Fruit fly (Drosophila melanogaster) whole organism, embryonic: ENCODE measurements around the gene Unr.
A peak's percentile ranks its signal among the peaks of the same experiment; 100 is the strongest.

Source experiments
- Abd-B ChIP-seq: fragments of 200-800 bp; sonication (Bioruptor generic); optimal IDR thresholded peaks from 2 replicates; lab custom pipeline; 2018; ENCODE audit warnings: missing biosample characterization, mild to moderate bottlenecking, missing genetic modification characterization, moderate library complexity
- Ada2b ChIP-seq: fragments of 200-800 bp; sonication (Bioruptor generic); IDR thresholded peaks from 2 replicates; pipeline ENCODE4 v1.3.6; 2022; ENCODE audit warnings: missing biosample characterization, missing genetic modification characterization
- Aef1 ChIP-seq: fragments of 200-800 bp; sonication (Bioruptor generic); IDR thresholded peaks from 3 replicates; pipeline ENCODE4 v1.3.6; 2022; ENCODE audit warnings: missing biosample characterization, missing genetic modification characterization
- Atf6 ChIP-seq: fragments of 200-800 bp; sonication (Bioruptor generic); IDR thresholded peaks from 2 replicates; pipeline ENCODE4 v1.3.6; 2022; ENCODE audit warnings: missing biosample characterization, missing genetic modification characterization
- B-H2 ChIP-seq: fragments of 200-800 bp; sonication (Bioruptor generic); optimal IDR thresholded peaks from 2 replicates; lab custom pipeline; 2018; ENCODE audit warnings: missing biosample characterization, mild to moderate bottlenecking, missing genetic modification characterization
- CG15011 ChIP-seq: fragments of 200-800 bp; sonication (Bioruptor generic); optimal IDR thresholded peaks from 3 replicates; lab custom pipeline; 2018; ENCODE audit warnings: missing biosample characterization, mild to moderate bottlenecking, missing genetic modification characterization
- CG16813 ChIP-seq: fragments of 200-800 bp; sonication (Bioruptor generic); IDR thresholded peaks from 3 replicates; pipeline ENCODE4 v1.3.6; 2022; ENCODE audit warnings: missing biosample characterization, missing genetic modification characterization; ENCODE audit not compliant: partially characterized antibody
- CG16815 ChIP-seq: fragments of 200-800 bp; sonication (Bioruptor generic); optimal IDR thresholded peaks from 3 replicates; lab custom pipeline; 2017; ENCODE audit warnings: missing biosample characterization, mild to moderate bottlenecking, missing genetic modification characterization
- CG18619 ChIP-seq: fragments of 200-800 bp; sonication (Bioruptor generic); optimal IDR thresholded peaks from 3 replicates; lab custom pipeline; 2017; ENCODE audit warnings: missing biosample characterization, mild to moderate bottlenecking, missing genetic modification characterization
- CG2202 ChIP-seq: fragments of 200-800 bp; sonication (Bioruptor generic); optimal IDR thresholded peaks from 2 replicates; lab custom pipeline; 2018; ENCODE audit warnings: missing biosample characterization, mild to moderate bottlenecking, missing genetic modification characterization
- CG2678 ChIP-seq: fragments of 200-800 bp; sonication (Bioruptor generic); optimal IDR thresholded peaks from 3 replicates; lab custom pipeline; 2019; ENCODE audit warnings: missing biosample characterization, mild to moderate bottlenecking, missing genetic modification characterization, moderate library complexity
- CG2889 ChIP-seq: fragments of 200-800 bp; sonication (Bioruptor generic); IDR thresholded peaks from 3 replicates; pipeline ENCODE4 v1.3.6; 2022; ENCODE audit warnings: missing biosample characterization, missing genetic modification characterization
- CG30403 ChIP-seq: fragments of 200-800 bp; sonication (Bioruptor generic); optimal IDR thresholded peaks from 3 replicates; lab custom pipeline; 2016; ENCODE audit warnings: missing biosample characterization, missing genetic modification characterization
- CG31224 ChIP-seq: fragments of 200-800 bp; sonication (Bioruptor generic); IDR thresholded peaks from 2 replicates; pipeline ENCODE4 v1.3.6; 2022; ENCODE audit warnings: missing biosample characterization, missing genetic modification characterization
- CG3407 ChIP-seq: fragments of 200-800 bp; sonication (Bioruptor generic); optimal IDR thresholded peaks from 2 replicates; lab custom pipeline; 2018; ENCODE audit warnings: missing biosample characterization, mild to moderate bottlenecking, missing genetic modification characterization
- CG6175 ChIP-seq: fragments of 200-800 bp; sonication (Bioruptor generic); IDR thresholded peaks from 3 replicates; pipeline ENCODE4 v1.3.6; 2022; ENCODE audit warnings: missing biosample characterization, missing genetic modification characterization
- CG6272 ChIP-seq: fragments of 200-800 bp; sonication (Bioruptor generic); IDR thresholded peaks from 2 replicates; pipeline ENCODE4 v1.3.6; 2022; ENCODE audit warnings: missing biosample characterization, missing genetic modification characterization
- CG7556 ChIP-seq: fragments of 200-800 bp; sonication (Bioruptor generic); optimal IDR thresholded peaks from 2 replicates; lab custom pipeline; 2017; ENCODE audit warnings: missing biosample characterization, mild to moderate bottlenecking, missing genetic modification characterization
- CG8281 ChIP-seq: fragments of 200-800 bp; sonication (Bioruptor generic); optimal IDR thresholded peaks from 2 replicates; lab custom pipeline; 2018; ENCODE audit warnings: missing biosample characterization, mild to moderate bottlenecking, missing genetic modification characterization, moderate library complexity
- CG8359 ChIP-seq: fragments of 200-800 bp; sonication (Bioruptor generic); optimal IDR thresholded peaks from 2 replicates; lab custom pipeline; 2017; ENCODE audit warnings: missing biosample characterization, mild to moderate bottlenecking, missing genetic modification characterization, borderline replicate concordance
- CG9932 ChIP-seq: fragments of 200-800 bp; sonication (Bioruptor generic); IDR thresholded peaks from 2 replicates; pipeline ENCODE4 v1.3.6; 2022; ENCODE audit warnings: missing biosample characterization, missing genetic modification characterization
- E2f1 ChIP-seq: fragments of 200-800 bp; sonication (Bioruptor generic); IDR thresholded peaks from 2 replicates; pipeline ENCODE4 v1.3.6; 2022; ENCODE audit warnings: missing biosample characterization, missing genetic modification characterization
- GATAe ChIP-seq: fragments of 200-800 bp; sonication (Bioruptor generic); conservative IDR thresholded peaks from 2 replicates; pipeline ENCODE4 v1.3.6; 2022; ENCODE audit warnings: missing biosample characterization, missing genetic modification characterization
- HmgZ ChIP-seq: fragments of 200-800 bp; sonication (Bioruptor generic); optimal IDR thresholded peaks from 2 replicates; lab custom pipeline; 2018; ENCODE audit warnings: missing biosample characterization, mild to moderate bottlenecking, missing genetic modification characterization
- Hr39 ChIP-seq: fragments of >200 bp; optimal IDR thresholded peaks from 2 replicates; lab custom pipeline; 2017
- Hsf ChIP-seq: fragments of 200-800 bp; sonication (Bioruptor generic); optimal IDR thresholded peaks from 3 replicates; lab custom pipeline; 2016; ENCODE audit warnings: missing biosample characterization, missing genetic modification characterization
- Mad ChIP-seq: fragments of 200-800 bp; sonication (Bioruptor generic); optimal IDR thresholded peaks from 2 replicates; lab custom pipeline; 2016; ENCODE audit warnings: missing biosample characterization, missing genetic modification characterization
- NFAT ChIP-seq: fragments of 200-800 bp; sonication (Bioruptor generic); IDR thresholded peaks from 2 replicates; pipeline ENCODE4 v1.3.6; 2022; ENCODE audit warnings: missing biosample characterization, missing genetic modification characterization
- Sox100B ChIP-seq: fragments of 200-800 bp; sonication (Bioruptor generic); optimal IDR thresholded peaks from 3 replicates; lab custom pipeline; 2018; ENCODE audit warnings: missing biosample characterization, mild to moderate bottlenecking, missing genetic modification characterization
- Sry-β ChIP-seq: fragments of 200-800 bp; sonication (Bioruptor generic); optimal IDR thresholded peaks from 2 replicates; lab custom pipeline; 2018; ENCODE audit warnings: missing biosample characterization, mild to moderate bottlenecking, missing genetic modification characterization, moderate library complexity
- ac ChIP-seq: fragments of 200-800 bp; sonication (Bioruptor generic); optimal IDR thresholded peaks from 3 replicates; lab custom pipeline; 2017; ENCODE audit warnings: missing biosample characterization, mild to moderate bottlenecking, missing genetic modification characterization
- cas ChIP-seq: fragments of 200-800 bp; sonication (Bioruptor generic); IDR thresholded peaks from 2 replicates; pipeline ENCODE4 v1.3.6; 2022; ENCODE audit warnings: missing biosample characterization, missing genetic modification characterization
- cwo ChIP-seq: fragments of 200-800 bp; sonication (Bioruptor generic); optimal IDR thresholded peaks from 3 replicates; lab custom pipeline; 2017; ENCODE audit warnings: missing biosample characterization, missing genetic modification characterization, mild to moderate bottlenecking, moderate library complexity, missing genetic modification reagents
- eyg ChIP-seq: fragments of 200-800 bp; sonication (Bioruptor generic); optimal IDR thresholded peaks from 3 replicates; lab custom pipeline; 2016; ENCODE audit warnings: missing biosample characterization, missing genetic modification characterization
- fd102C ChIP-seq: fragments of 200-800 bp; sonication (Bioruptor generic); optimal IDR thresholded peaks from 2 replicates; lab custom pipeline; 2018; ENCODE audit warnings: missing biosample characterization, mild to moderate bottlenecking, missing genetic modification characterization, moderate library complexity
- fd64A ChIP-seq: fragments of 200-800 bp; sonication (Bioruptor generic); optimal IDR thresholded peaks from 3 replicates; lab custom pipeline; 2018; ENCODE audit warnings: missing biosample characterization, mild to moderate bottlenecking, missing genetic modification characterization
- fu2 ChIP-seq: fragments of 200-800 bp; sonication (Bioruptor generic); optimal IDR thresholded peaks from 2 replicates; lab custom pipeline; 2016; ENCODE audit warnings: missing biosample characterization, missing genetic modification characterization
- gce ChIP-seq: fragments of 200-800 bp; sonication (Bioruptor generic); IDR thresholded peaks from 3 replicates; pipeline ENCODE4 v1.3.6; 2022; ENCODE audit warnings: missing biosample characterization, missing genetic modification characterization
- gem ChIP-seq: fragments of 200-800 bp; sonication (Bioruptor generic); optimal IDR thresholded peaks from 2 replicates; lab custom pipeline; 2019; ENCODE audit warnings: missing biosample characterization, mild to moderate bottlenecking, missing genetic modification characterization, moderate library complexity
- gsb-n ChIP-seq: fragments of 200-800 bp; sonication (Bioruptor generic); optimal IDR thresholded peaks from 3 replicates; lab custom pipeline; 2018; ENCODE audit warnings: missing biosample characterization, mild to moderate bottlenecking, missing genetic modification characterization
- hbn ChIP-seq: fragments of 200-800 bp; sonication (Bioruptor generic); IDR thresholded peaks from 2 replicates; pipeline ENCODE4 v1.3.6; 2022; ENCODE audit warnings: missing biosample characterization, missing genetic modification characterization; ENCODE audit not compliant: partially characterized antibody
- hkb ChIP-seq, 2 experiments: fragments of 200-800 bp in 1 of 2; fragments of >200 bp in 1 of 2; sonication (Bioruptor generic) in 1 of 2; IDR thresholded peaks in 1 of 2; optimal IDR thresholded peaks in 1 of 2; 2 replicates each; pipeline versions ENCODE4 v1.3.6 to Lab custom; 2017 to 2022; ENCODE audit warnings: missing biosample characterization in 1 of 2, missing genetic modification characterization in 1 of 2
- inv ChIP-seq: fragments of 200-800 bp; sonication (Bioruptor generic); IDR thresholded peaks from 2 replicates; pipeline ENCODE4 v1.3.6; 2022; ENCODE audit warnings: missing biosample characterization, missing genetic modification characterization; ENCODE audit not compliant: partially characterized antibody
- jigr1 ChIP-seq: fragments of 200-800 bp; sonication (Bioruptor generic); IDR thresholded peaks from 3 replicates; pipeline ENCODE4 v1.3.6; 2022; ENCODE audit warnings: missing biosample characterization, missing genetic modification characterization
- jing ChIP-seq: fragments of 200-800 bp; sonication (Bioruptor generic); optimal IDR thresholded peaks from 2 replicates; lab custom pipeline; 2018; ENCODE audit warnings: missing biosample characterization, mild to moderate bottlenecking, missing genetic modification characterization
- lmd ChIP-seq: fragments of 200-800 bp; sonication (Bioruptor generic); IDR thresholded peaks from 2 replicates; pipeline ENCODE4 v1.3.6; 2022; ENCODE audit warnings: missing biosample characterization, missing genetic modification characterization
- mirr ChIP-seq: fragments of 200-800 bp; sonication (Bioruptor generic); optimal IDR thresholded peaks from 3 replicates; lab custom pipeline; 2018; ENCODE audit warnings: missing biosample characterization, mild to moderate bottlenecking, missing genetic modification characterization
- nau ChIP-seq: fragments of 200-800 bp; sonication (Bioruptor generic); optimal IDR thresholded peaks from 3 replicates; lab custom pipeline; 2017; ENCODE audit warnings: missing biosample characterization, mild to moderate bottlenecking, missing genetic modification characterization, missing genetic modification reagents
- ranshi ChIP-seq: fragments of 200-800 bp; sonication (Bioruptor generic); IDR thresholded peaks from 2 replicates; pipeline ENCODE4 v1.3.6; 2022; ENCODE audit warnings: missing biosample characterization, missing genetic modification characterization
- trh ChIP-seq: fragments of 200-800 bp; sonication (Bioruptor generic); optimal IDR thresholded peaks from 2 replicates; lab custom pipeline; 2016; ENCODE audit warnings: missing biosample characterization, missing genetic modification characterization

Unr gene

dm6 chr3L:8446050-8446781, 4.0 kb upstream of the Unr start (continued):
- TF ChIP-seq hbn (GFP tag; lab: Robert Waterston, UW) (no peak), jigr1 (GFP tag; lab: Robert Waterston, UW) (no peak), CG16815 (GFP tag; lab: Kevin White, UChicago) (no peak), CG2202 (tag; lab: Kevin White, UChicago) (no peak), Mad (GFP tag; lab: Kevin White, UChicago) (peak; percentile 17), cas (GFP tag; lab: Robert Waterston, UW) (no peak), Aef1 (GFP tag; lab: Robert Waterston, UW) (no peak; the same call in 2 of the 3 replicates), gem (tag; lab: Kevin White, UChicago) (peak; percentile 71), Sry-β (GFP tag; lab: Kevin White, UChicago) (no peak), CG30403 (peak; percentile 62), HmgZ (tag; lab: Kevin White, UChicago) (peak; percentile 68), nau (GFP tag; lab: Kevin White, UChicago) (no peak), CG6175 (GFP tag; lab: Robert Waterston, UW) (no peak), mirr (GFP tag; lab: Kevin White, UChicago) (peak; percentile 58), CG8359 (GFP tag; lab: Kevin White, UChicago) (no peak), CG16813 (no peak), CG6272 (GFP tag; lab: Robert Waterston, UW) (no peak), gce (GFP tag; lab: Robert Waterston, UW) (no peak), CG2678 (tag; lab: Kevin White, UChicago) (peak; percentile 79), fd64A (GFP tag; lab: Kevin White, UChicago) (no peak), CG18619 (GFP tag; lab: Kevin White, UChicago) (peak; percentile 36), fu2 (GFP tag; lab: Kevin White, UChicago) (no peak), GATAe (GFP tag; lab: Robert Waterston, UW) (no peak), cwo (GFP tag; lab: Kevin White, UChicago) (peak; percentile 30), NFAT (GFP tag; lab: Robert Waterston, UW) (peak; percentile 65), eyg (GFP tag; lab: Kevin White, UChicago) (no peak), Hsf (GFP tag; lab: Kevin White, UChicago) (peak; percentile 54), Ada2b (peak; percentile 59), inv (GFP tag; lab: Robert Waterston, UW) (no peak), hkb (optimal IDR thresholded peaks at IDR 0.05; lab: Kevin White, UChicago) (no peak), hkb (GFP tag; IDR thresholded peaks at IDR 0.05; lab: Robert Waterston, UW) (peak; percentile 66), CG31224 (peak; percentile 32; the same call in 1 of the 2 replicates), CG9932 (GFP tag; lab: Robert Waterston, UW) (peak; percentile 79), fd102C (no peak), lmd (GFP tag; lab: Robert Waterston, UW) (peak; percentile 63; the same call in 1 of the 2 replicates), CG2889 (GFP tag; lab: Robert Waterston, UW) (no peak), ranshi (GFP tag; lab: Robert Waterston, UW) (0 out of 2 replicates have a peak, but pooled peaks have one; percentile 55), Abd-B (GFP tag; lab: Kevin White, UChicago) (no peak), CG7556 (GFP tag; lab: Kevin White, UChicago) (peak; percentile 40), ac (GFP tag; lab: Kevin White, UChicago) (no peak), Sox100B (GFP tag; lab: Kevin White, UChicago) (peak; percentile 32), CG15011 (no peak), E2f1 (GFP tag; lab: Robert Waterston, UW) (no peak), CG3407 (GFP tag; lab: Kevin White, UChicago) (no peak), B-H2 (GFP tag; lab: Kevin White, UChicago) (peak; percentile 46), Hr39 (no peak), trh (GFP tag; lab: Kevin White, UChicago) (no peak), jing (GFP tag; lab: Kevin White, UChicago) (no peak), CG8281 (tag; lab: Kevin White, UChicago) (no peak), gsb-n (tag; lab: Kevin White, UChicago) (no peak), Atf6 (GFP tag; lab: Robert Waterston, UW) (peak; percentile 65)
